Worm (Caenorhabditis elegans) whole organism, midembryonic: ENCODE measurements around the gene W09C2.10.

Source experiments
- cog-1 ChIP-seq: sonication (generic microtip); optimal IDR thresholded peaks from 2 replicates; lab custom pipeline; 2016; ENCODE audit warnings: missing genetic modification characterization, missing compliant biosample characterization
- flt-1 ChIP-seq: fragments of 200-800 bp; sonication (Bioruptor generic); IDR thresholded peaks from 2 replicates; pipeline ENCODE4 v1.3.6; 2022; ENCODE audit warnings: missing genetic modification characterization, missing compliant biosample characterization
- klf-2 ChIP-seq: fragments of 200-800 bp; sonication (Bioruptor generic); conservative IDR thresholded peaks from 2 replicates; pipeline ENCODE4 v1.3.6; 2022; ENCODE audit warnings: missing genetic modification reagents, missing genetic modification characterization, missing compliant biosample characterization
- tab-1 ChIP-seq: fragments of 200-800 bp; sonication (Bioruptor generic); IDR thresholded peaks from 2 replicates; pipeline ENCODE4 v1.3.6; 2022; ENCODE audit warnings: missing genetic modification characterization, missing compliant biosample characterization

DNA sequence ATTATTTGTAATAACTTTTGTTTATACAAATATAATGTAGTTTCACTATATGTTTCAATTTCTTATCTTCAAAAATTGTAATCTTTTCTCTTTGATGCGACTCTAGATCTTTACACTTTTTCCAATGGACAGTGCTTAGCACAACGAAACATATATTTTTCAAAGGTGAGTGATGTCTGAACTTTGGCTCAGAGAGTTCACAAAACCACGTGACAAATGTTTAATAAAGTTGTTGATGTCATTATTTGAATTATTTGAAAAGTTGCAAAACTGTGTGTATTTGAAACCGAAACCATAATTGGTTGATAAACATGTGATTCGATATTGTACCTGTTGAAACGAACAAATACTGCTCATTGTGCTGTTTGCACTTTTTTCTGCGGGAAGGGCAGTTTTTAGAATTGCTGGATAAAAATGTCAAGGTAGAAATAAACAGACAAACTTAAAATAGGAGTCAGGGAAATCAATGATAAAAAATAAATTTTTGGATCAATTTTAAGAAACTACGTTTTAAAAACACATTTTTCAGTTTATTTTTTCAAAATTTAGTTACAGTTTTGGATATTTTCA is 43.3 kb upstream of the W09C2.10 start:
- TF ChIP-seq cog-1 (tag; lab: Kevin White, UChicago) (no peak), flt-1 (GFP tag; lab: Robert Waterston, UW) (no peak), tab-1 (GFP tag; lab: Robert Waterston, UW) (no peak), klf-2 (no peak)
